Worm (Caenorhabditis elegans) whole organism, early embryonic: ENCODE data around the gene ubc-24.

Experiments
- B0310.2 ChIP-seq: sonication (generic microtip); optimal IDR thresholded peaks from 2 replicates; lab custom pipeline; 2016; ENCODE audit warnings: mild to moderate bottlenecking, missing genetic modification characterization, missing compliant biosample characterization
- F13C5.2 ChIP-seq: sonication (generic microtip); optimal IDR thresholded peaks from 2 replicates; lab custom pipeline; 2017; ENCODE audit warnings: mild to moderate bottlenecking, missing genetic modification characterization, inconsistent platforms, missing compliant biosample characterization
- aly-1 ChIP-seq: sonication (generic microtip); optimal IDR thresholded peaks from 2 replicates; lab custom pipeline; 2016; ENCODE audit warnings: missing genetic modification characterization, missing compliant biosample characterization
- ama-1 ChIP-seq: fragments of 150-350 bp; optimal IDR thresholded peaks from 2 replicates; lab custom pipeline; 2014
- ceh-13 ChIP-seq: fragments of 200-800 bp; sonication (Bioruptor generic); optimal IDR thresholded peaks from 2 replicates; lab custom pipeline; 2018; ENCODE audit warnings: mild to moderate bottlenecking, missing genetic modification characterization, missing compliant biosample characterization
- ceh-36 ChIP-seq: sonication (generic microtip); optimal IDR thresholded peaks from 2 replicates; lab custom pipeline; 2016; ENCODE audit warnings: missing genetic modification characterization, inconsistent platforms, missing compliant biosample characterization
- ets-7 ChIP-seq: sonication (generic microtip); optimal IDR thresholded peaks from 2 replicates; lab custom pipeline; 2016; ENCODE audit warnings: missing genotype, missing genetic modification characterization, missing compliant biosample characterization
- flt-1 ChIP-seq: fragments of 200-800 bp; sonication (Bioruptor generic); IDR thresholded peaks from 2 replicates; pipeline ENCODE4 v1.3.6; 2022; ENCODE audit warnings: missing genetic modification characterization, missing compliant biosample characterization
- hmbx-1 ChIP-seq: sonication (generic microtip); optimal IDR thresholded peaks from 2 replicates; lab custom pipeline; 2016; ENCODE audit warnings: mild to moderate bottlenecking, missing genetic modification characterization, missing compliant biosample characterization
- hmg-4 ChIP-seq: fragments of 200-800 bp; sonication (Bioruptor generic); optimal IDR thresholded peaks from 2 replicates; lab custom pipeline; 2018; ENCODE audit warnings: mild to moderate bottlenecking, missing genetic modification characterization, missing compliant biosample characterization
- hnd-1 ChIP-seq: sonication (generic microtip); optimal IDR thresholded peaks from 2 replicates; lab custom pipeline; 2016; ENCODE audit warnings: missing genetic modification characterization, missing compliant biosample characterization
- pes-1 ChIP-seq: fragments of 200-800 bp; sonication (Bioruptor generic); IDR thresholded peaks from 2 replicates; pipeline ENCODE4 v1.3.6; 2022; ENCODE audit warnings: missing genetic modification reagents, missing genetic modification characterization, missing compliant biosample characterization
- scrt-1 ChIP-seq: fragments of 200-800 bp; sonication (Bioruptor generic); IDR thresholded peaks from 2 replicates; pipeline ENCODE4 v1.3.6; 2022; ENCODE audit warnings: missing genetic modification characterization, missing compliant biosample characterization
- sea-1 ChIP-seq: fragments of 200-800 bp; sonication (Bioruptor generic); conservative IDR thresholded peaks from 2 replicates; pipeline ENCODE4 v1.3.6; 2022; ENCODE audit warnings: missing genetic modification characterization, missing compliant biosample characterization
- tbx-11 ChIP-seq: fragments of 200-800 bp; sonication (Bioruptor generic); IDR thresholded peaks from 2 replicates; pipeline ENCODE4 v1.3.6; 2022; ENCODE audit warnings: missing genetic modification characterization, missing compliant biosample characterization
- tbx-37 ChIP-seq: fragments of 200-800 bp; sonication (Bioruptor generic); conservative IDR thresholded peaks from 2 replicates; pipeline ENCODE4 v1.3.6; 2022; ENCODE audit warnings: missing genetic modification reagents, missing genetic modification characterization, missing compliant biosample characterization
- tra-4 ChIP-seq: sonication (generic microtip); optimal IDR thresholded peaks from 2 replicates; lab custom pipeline; 2017; ENCODE audit warnings: missing genetic modification characterization, missing compliant biosample characterization

The ubc-24 gene

DNA sequence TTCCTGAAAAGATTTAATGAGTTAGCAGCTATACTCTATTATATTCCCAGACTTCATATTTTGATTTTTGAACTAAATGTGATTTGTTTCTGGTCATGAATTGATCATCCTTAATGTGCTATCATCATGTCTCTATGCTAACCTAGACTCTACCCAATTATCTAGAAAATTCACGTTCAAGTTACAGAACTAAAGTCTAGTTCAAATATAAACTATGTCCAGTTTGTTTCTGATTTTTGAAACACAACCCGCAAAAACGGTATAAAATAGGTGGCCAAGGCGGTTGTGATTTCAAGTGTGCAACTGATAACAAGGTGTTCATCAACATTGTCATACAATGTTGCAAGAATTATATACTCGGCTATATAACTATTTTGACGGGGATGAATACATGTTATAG lies 14.7 kb upstream of the ubc-24 start, which contains the start of gene F49E12.10:
F49E12.10 (plus strand) TSS at position 301 of the 400 bp plus-strand sequence.
- TF ChIP-seq ets-7 (no peak), ceh-36 (tag; lab: Kevin White, UChicago) (no peak), hmg-4 (no peak)

DNA sequence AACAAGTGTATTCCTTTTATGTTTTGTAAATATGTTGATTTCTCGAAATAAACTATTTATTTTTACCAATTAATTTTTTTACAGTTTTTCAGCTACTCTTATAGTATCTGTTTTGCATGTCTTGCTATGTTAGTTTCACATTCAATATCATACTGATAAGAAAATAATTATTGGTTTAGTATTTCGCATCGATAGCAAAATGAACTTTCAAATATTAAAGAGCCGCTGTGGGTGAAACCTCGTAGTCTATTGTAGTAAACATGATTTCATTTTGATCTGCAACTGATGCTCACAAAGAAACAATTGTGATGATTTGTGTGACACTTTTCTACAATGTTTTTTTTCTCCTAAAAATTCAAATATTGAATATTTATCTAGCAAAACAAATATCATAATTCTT lies 13.2 kb upstream of the ubc-24 start:
- no peak for TF ChIP-seq ets-7
- TF ChIP-seq hmg-4, result no peak
- TF ChIP-seq tbx-37 (GFP tag; lab: Robert Waterston, UW), result no peak
- no peak for TF ChIP-seq ceh-13 (GFP tag; lab: Kevin White, UChicago)
- no peak for TF ChIP-seq B0310.2 (tag; lab: Kevin White, UChicago)
- TF ChIP-seq ama-1 (lab: Kevin White, UChicago), result no peak

DNA sequence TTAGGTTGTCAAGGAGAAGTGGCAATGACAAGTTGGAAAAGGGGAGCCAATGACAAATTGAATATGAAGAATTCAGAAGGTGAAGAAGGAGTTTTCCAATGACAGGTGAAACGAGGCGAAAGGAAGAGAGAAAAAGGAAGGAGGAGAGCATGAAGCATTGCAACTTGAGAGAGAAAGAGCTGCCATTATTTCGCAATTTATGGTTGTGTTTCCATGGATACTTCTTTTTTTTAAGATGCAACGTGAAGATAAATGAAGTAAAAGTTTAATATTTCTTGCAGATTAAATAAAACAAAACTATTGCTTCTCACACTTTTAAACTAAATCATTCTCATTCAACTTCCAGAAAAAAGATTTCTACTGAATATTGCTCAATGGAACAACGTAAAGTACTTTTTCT lies 11.2 kb upstream of the ubc-24 start, which contains the start of gene F49E12.8:
F49E12.8 (minus strand) TSS at position 101 of the 400 bp plus-strand sequence.
- no peak for TF ChIP-seq F13C5.2 (tag; lab: Kevin White, UChicago)
- TF ChIP-seq sea-1 (GFP tag; lab: Robert Waterston, UW), result no peak

DNA sequence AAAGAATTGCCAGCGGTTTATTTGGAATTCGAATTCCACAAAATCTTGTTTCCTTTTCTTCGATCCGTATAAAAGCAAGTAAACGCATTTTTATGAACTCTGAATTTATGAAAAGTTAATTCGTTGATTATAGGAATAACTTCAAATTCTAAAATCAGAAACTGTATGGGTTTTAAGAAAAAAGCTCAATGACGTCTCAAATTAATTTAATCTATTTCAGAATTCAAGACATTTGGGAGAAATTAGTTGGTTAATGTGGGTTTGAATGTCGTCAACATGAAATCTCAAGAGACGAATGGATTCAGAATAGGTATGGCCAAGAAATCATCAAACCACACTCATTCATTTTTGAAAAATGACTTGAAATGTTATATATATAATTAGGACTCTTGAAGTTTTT lies 9.4 kb upstream of the ubc-24 start, which contains the start of gene F49E12.7:
F49E12.7 (minus strand) TSS at position 101 of the 400 bp plus-strand sequence.
- TF ChIP-seq tbx-11 (no peak), flt-1 (GFP tag; lab: Robert Waterston, UW) (no peak), ceh-36 (tag; lab: Kevin White, UChicago) (no peak), ama-1 (lab: Kevin White, UChicago) (no peak), pes-1 (GFP tag; lab: Robert Waterston, UW) (no peak), ets-7 (no peak), scrt-1 (GFP tag; lab: Robert Waterston, UW) (no peak), tbx-37 (GFP tag; lab: Robert Waterston, UW) (no peak), hnd-1 (tag; lab: Kevin White, UChicago) (no peak), sea-1 (GFP tag; lab: Robert Waterston, UW) (no peak), aly-1 (tag; lab: Kevin White, UChicago) (no peak), ceh-13 (GFP tag; lab: Kevin White, UChicago) (no peak), B0310.2 (tag; lab: Kevin White, UChicago) (no peak), tra-4 (no peak)

DNA sequence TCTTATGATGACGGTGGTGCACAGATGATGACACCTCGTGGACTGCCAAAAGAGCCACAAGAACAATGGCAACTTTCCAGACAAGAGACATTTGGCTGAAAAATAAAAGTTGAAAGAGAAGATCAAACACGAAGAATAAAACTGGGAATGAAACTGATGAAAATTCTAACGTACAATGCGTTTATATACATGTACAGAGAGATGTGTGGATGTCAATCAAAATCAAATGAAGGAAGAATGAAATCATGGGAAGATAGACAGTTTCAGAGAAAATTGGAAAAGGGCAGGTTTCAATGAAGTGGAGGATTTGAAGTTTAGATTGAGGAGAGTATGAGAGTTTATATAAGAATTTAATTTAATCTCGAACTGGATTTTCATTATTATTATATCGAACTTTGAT lies 6.3 kb upstream of the ubc-24 start, which contains the start of gene dod-23:
dod-23 (minus strand) TSS at position 101 of the 400 bp plus-strand sequence.
- TF ChIP-seq ama-1 (lab: Kevin White, UChicago) (no peak), ceh-36 (tag; lab: Kevin White, UChicago) (no peak), tbx-11 (no peak), sea-1 (GFP tag; lab: Robert Waterston, UW) (no peak), hnd-1 (tag; lab: Kevin White, UChicago) (no peak)

DNA sequence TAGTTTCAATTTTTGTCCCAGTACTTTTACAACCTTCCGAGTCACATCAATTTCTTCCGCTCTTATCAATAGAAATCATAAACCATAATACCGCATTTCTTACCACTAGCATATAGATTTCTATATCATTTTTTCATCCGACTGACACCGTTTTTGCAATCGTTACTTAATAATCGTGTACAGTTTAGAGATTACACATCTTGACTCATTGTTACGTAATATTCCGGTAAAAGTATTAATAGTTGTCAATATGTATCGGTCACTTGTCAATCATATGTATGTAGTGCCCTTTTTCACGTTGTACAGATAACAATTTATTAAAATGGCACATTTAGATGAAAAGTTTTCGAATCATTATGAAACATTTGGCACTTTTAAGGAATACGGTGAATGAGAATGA lies 5.4 kb upstream of the ubc-24 start:
- TF ChIP-seq scrt-1 (GFP tag; lab: Robert Waterston, UW) (no peak), hmg-4 (no peak), hmbx-1 (no peak), F13C5.2 (tag; lab: Kevin White, UChicago) (no peak), sea-1 (GFP tag; lab: Robert Waterston, UW) (no peak), tra-4 (no peak), ama-1 (lab: Kevin White, UChicago) (no peak)

DNA sequence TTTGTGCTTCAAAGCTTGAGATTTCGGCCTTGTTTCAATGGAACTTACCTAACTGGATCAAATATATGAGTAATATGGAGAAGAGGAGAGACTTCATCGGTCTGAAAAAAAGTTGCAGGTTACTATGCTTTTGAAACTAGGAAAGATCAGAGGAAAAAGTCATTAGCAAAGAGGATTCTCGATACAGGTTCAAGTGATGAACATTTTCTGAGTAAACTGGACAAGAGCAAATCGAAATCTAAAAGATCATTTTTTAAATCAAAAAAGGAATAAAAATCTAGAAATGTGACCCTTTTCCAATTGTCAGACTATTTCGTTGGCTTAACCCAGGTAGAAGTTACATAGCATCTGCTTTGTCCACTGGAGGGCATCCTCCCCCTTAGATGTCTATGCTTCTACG lies 655 bp upstream of the ubc-24 start, which contains the start of gene skpo-1:
skpo-1 (minus strand) TSS at position 101 of the 400 bp plus-strand sequence.
- no peak for TF ChIP-seq F13C5.2 (tag; lab: Kevin White, UChicago)
- TF ChIP-seq hmg-4, result no peak
- no peak for TF ChIP-seq ceh-36 (tag; lab: Kevin White, UChicago)
- no peak for TF ChIP-seq B0310.2 (tag; lab: Kevin White, UChicago)
- no peak for TF ChIP-seq hnd-1 (tag; lab: Kevin White, UChicago)
- no peak for TF ChIP-seq pes-1 (GFP tag; lab: Robert Waterston, UW)
- TF ChIP-seq ama-1 (lab: Kevin White, UChicago), result no peak
- TF ChIP-seq ceh-13 (GFP tag; lab: Kevin White, UChicago), result no peak
- TF ChIP-seq ets-7, result no peak
- TF ChIP-seq sea-1 (GFP tag; lab: Robert Waterston, UW), result no peak
- no peak for TF ChIP-seq hmbx-1
- no peak for TF ChIP-seq tbx-37 (GFP tag; lab: Robert Waterston, UW)
- TF ChIP-seq tra-4, result no peak
- TF ChIP-seq flt-1 (GFP tag; lab: Robert Waterston, UW), result no peak
- no peak for TF ChIP-seq aly-1 (tag; lab: Kevin White, UChicago)
- TF ChIP-seq tbx-11, result no peak
- no peak for TF ChIP-seq scrt-1 (GFP tag; lab: Robert Waterston, UW)

DNA sequence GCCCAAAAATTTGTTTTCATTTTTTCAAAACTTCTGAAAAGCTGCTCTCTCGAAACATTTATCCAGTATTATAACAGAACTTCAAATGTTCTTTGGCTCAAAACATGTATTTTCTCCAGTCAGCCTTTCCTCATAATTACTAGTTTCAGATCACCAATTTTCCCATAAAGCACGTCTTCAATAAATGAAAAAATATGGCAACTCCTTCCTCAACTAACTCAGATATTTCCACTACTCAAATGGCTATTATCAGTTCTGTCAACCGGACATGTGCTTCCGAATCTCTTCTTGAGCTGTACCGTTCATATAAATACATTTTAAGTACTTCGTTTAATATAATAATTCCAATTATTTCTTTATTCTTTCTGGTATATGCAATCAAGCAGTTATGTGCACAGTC lies 2.1 kb downstream of the ubc-24 start, which contains the start of gene sra-13:
sra-13 (plus strand) TSS at position 195 of the 400 bp plus-strand sequence.
- TF ChIP-seq ceh-36 (tag; lab: Kevin White, UChicago) (no peak), tbx-37 (GFP tag; lab: Robert Waterston, UW) (no peak), pes-1 (GFP tag; lab: Robert Waterston, UW) (no peak), B0310.2 (tag; lab: Kevin White, UChicago) (no peak), ets-7 (no peak), hmg-4 (no peak), tra-4 (no peak), aly-1 (tag; lab: Kevin White, UChicago) (no peak), hmbx-1 (no peak), hnd-1 (tag; lab: Kevin White, UChicago) (no peak), F13C5.2 (tag; lab: Kevin White, UChicago) (no peak), tbx-11 (no peak), ama-1 (lab: Kevin White, UChicago) (no peak), ceh-13 (GFP tag; lab: Kevin White, UChicago) (no peak), sea-1 (GFP tag; lab: Robert Waterston, UW) (no peak), scrt-1 (GFP tag; lab: Robert Waterston, UW) (no peak), flt-1 (GFP tag; lab: Robert Waterston, UW) (no peak)
